Worm (Caenorhabditis elegans) whole organism, early embryonic: Measurements from ENCODE around the gene D1005.4.

Experiments used
- B0310.2 ChIP-seq: sonication (generic microtip); optimal IDR thresholded peaks from 2 replicates; lab custom pipeline; 2016; ENCODE audit warnings: mild to moderate bottlenecking, missing genetic modification characterization, missing compliant biosample characterization
- ama-1 ChIP-seq: fragments of 150-350 bp; optimal IDR thresholded peaks from 2 replicates; lab custom pipeline; 2014
- ceh-13 ChIP-seq: fragments of 200-800 bp; sonication (Bioruptor generic); optimal IDR thresholded peaks from 2 replicates; lab custom pipeline; 2018; ENCODE audit warnings: mild to moderate bottlenecking, missing genetic modification characterization, missing compliant biosample characterization
- ceh-36 ChIP-seq: sonication (generic microtip); optimal IDR thresholded peaks from 2 replicates; lab custom pipeline; 2016; ENCODE audit warnings: missing genetic modification characterization, inconsistent platforms, missing compliant biosample characterization
- ets-7 ChIP-seq: sonication (generic microtip); optimal IDR thresholded peaks from 2 replicates; lab custom pipeline; 2016; ENCODE audit warnings: missing genotype, missing genetic modification characterization, missing compliant biosample characterization
- flt-1 ChIP-seq: fragments of 200-800 bp; sonication (Bioruptor generic); IDR thresholded peaks from 2 replicates; pipeline ENCODE4 v1.3.6; 2022; ENCODE audit warnings: missing genetic modification characterization, missing compliant biosample characterization
- hmbx-1 ChIP-seq: sonication (generic microtip); optimal IDR thresholded peaks from 2 replicates; lab custom pipeline; 2016; ENCODE audit warnings: mild to moderate bottlenecking, missing genetic modification characterization, missing compliant biosample characterization
- scrt-1 ChIP-seq: fragments of 200-800 bp; sonication (Bioruptor generic); IDR thresholded peaks from 2 replicates; pipeline ENCODE4 v1.3.6; 2022; ENCODE audit warnings: missing genetic modification characterization, missing compliant biosample characterization

- TF ChIP-seq ama-1 (no peak), flt-1 (GFP tag; lab: Robert Waterston, UW) (no peak), B0310.2 (no peak), hmbx-1 (tag; lab: Kevin White, UChicago) (no peak), ceh-36 (no peak), ets-7 (no peak), ceh-13 (GFP tag; lab: Kevin White, UChicago) (no peak), scrt-1 (GFP tag; lab: Robert Waterston, UW) (no peak)
Measured at ce11 chrX:1513153-1513552, 27.5 kb upstream of the D1005.4 start.
